Fruit fly (Drosophila melanogaster): ENCODE measurements around the gene CG5087.

CG5087 gene

dm6 chr3L:8974478-8975477 lies 23.2 kb upstream of the CG5087 start, which contains the start of the genes pix and Srp68:
pix (minus strand) TSS chr3L:8974765.
Srp68 (plus strand) TSS chr3L:8975046.
- peak; percentile 76 for TF ChIP-seq noc (tag; optimal IDR thresholded peaks at IDR 0.05)

- TF ChIP-seq noc (tag; optimal IDR thresholded peaks at IDR 0.05) = no peak
These were observed 19.1 kb upstream of the CG5087 start for dm6 chr3L:8978678-8979413.

DNA sequence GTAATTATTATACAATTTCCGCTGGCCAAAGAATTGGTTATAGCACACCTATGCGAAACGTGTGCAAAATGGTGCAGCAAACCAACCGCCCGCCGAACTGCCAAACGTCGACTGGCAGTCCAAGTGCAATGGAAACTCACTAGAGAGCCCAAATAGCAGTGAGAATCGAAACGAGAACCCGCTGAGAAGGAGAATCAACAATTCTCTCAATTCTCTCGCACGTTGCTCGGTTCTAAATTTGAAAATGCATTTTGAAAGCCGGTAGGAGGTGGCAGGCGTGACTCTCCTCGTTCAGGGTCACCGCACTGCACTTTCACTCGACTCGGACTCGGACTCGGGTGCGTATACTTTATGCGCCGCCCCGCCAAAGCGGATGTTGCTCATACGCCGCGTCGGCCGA lies 18.2 kb upstream of the CG5087 start, which contains the start of gene CG5644:
CG5644 (minus strand) TSS at position 101 of the 400 bp plus-strand sequence.
- TF ChIP-seq noc (tag; optimal IDR thresholded peaks at IDR 0.05) = no peak

dm6 chr3L:8981495-8981894 lies 16.5 kb upstream of the CG5087 start, which contains the start of gene CG13314:
CG13314 (plus strand) TSS chr3L:8981795.
- no peak for TF ChIP-seq noc (tag; optimal IDR thresholded peaks at IDR 0.05)

- TF ChIP-seq noc (tag; optimal IDR thresholded peaks at IDR 0.05) = no peak
These were observed 15.9 kb upstream of the CG5087 start for dm6 chr3L:8982044-8982443.

DNA sequence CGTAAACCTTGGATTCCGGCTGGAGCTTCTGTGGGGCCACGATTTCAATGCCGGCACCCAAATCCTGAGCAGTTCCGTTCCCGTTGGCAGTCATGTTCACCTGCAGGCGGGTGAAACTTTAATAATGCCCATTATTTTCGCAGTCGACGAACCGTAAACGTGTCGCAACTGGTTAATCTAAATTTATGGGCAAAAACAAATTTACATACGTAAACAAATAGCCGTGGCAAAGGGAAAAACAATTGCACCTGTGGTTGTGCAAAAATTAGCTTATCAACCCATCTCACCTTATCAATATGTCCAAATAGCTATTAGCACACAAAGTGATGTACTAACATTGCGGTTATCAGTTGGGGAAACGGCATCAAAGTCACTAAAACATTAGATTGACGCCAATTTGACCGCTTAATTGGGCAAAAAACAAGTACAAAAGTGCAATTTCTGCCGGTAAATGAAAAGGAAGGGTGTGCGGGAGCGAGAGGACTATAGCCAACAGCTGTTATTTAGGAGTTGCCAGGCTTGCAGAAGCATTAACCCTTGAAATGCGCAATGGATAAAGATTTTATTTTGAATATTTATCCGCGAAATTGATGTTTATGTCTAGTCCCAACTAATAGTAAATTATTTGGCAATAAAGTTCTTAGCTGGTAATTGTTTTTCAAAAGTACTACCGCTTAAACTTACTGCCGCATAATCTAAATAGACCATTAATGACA lies 12.7 kb upstream of the CG5087 start:
- TF ChIP-seq noc (tag; optimal IDR thresholded peaks at IDR 0.05) = no peak

dm6 chr3L:8985848-8986320 lies 12.1 kb upstream of the CG5087 start, which contains the start of gene Galk:
Galk (minus strand) TSS chr3L:8986091.
- TF ChIP-seq noc (tag; optimal IDR thresholded peaks at IDR 0.05) = peak; percentile 79

- no peak for TF ChIP-seq noc (tag; optimal IDR thresholded peaks at IDR 0.05)
These were observed 11.4 kb upstream of the CG5087 start, which contains the start of gene CG5068 for dm6 chr3L:8986582-8986981. CG5068 (plus strand) TSS chr3L:8986710.

dm6 chr3L:8990128-8990527 lies 7.9 kb upstream of the CG5087 start, which contains the start of gene CG5280:
CG5280 (minus strand) TSS chr3L:8990228.
- TF ChIP-seq noc (tag; optimal IDR thresholded peaks at IDR 0.05) = no peak

dm6 chr3L:8996173-8996767 lies 1.7 kb upstream of the CG5087 start:
- peak; percentile 83 for TF ChIP-seq noc (tag; optimal IDR thresholded peaks at IDR 0.05)

DNA sequence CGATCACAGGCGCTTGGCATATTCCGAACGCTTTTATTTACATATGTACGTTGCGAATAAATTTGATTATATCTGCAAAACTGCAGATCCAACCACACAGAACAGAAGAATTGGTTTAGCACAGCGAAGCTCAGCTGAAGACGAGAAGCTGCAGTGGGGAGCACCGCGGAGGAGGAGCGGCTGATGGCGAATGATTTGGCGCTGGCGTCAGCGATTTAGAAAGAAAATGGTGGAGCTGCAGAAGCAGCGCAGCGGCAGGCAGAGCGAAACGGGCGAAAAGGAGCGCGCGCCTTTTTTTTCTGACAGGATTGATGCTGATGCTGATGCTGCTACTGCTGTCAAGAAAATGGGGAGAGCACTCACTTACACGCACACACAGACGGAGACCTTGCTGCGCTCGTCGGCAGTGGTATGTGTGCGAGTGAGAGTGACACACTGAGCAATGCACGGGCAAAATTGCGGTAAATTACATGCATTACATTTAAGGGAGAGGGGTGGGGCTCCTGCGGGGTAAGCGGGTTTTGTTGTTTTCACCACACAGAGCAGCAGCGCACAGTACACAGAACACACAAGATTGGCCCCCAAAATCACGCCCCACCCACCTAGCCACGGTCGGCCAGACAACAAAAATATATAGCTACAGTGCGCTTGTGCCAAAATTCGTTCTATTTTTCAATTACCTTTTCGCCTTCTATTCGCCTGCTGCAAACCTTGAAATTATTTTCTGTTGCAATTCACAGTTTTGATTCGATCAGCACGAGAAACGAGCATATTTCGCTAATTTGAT lies 892 bp upstream of the CG5087 start:
- TF ChIP-seq noc (tag; optimal IDR thresholded peaks at IDR 0.05) = no peak

dm6 chr3L:9002527-9002926 lies 4.5 kb downstream of the CG5087 start:
- TF ChIP-seq noc (tag; optimal IDR thresholded peaks at IDR 0.05) = no peak

dm6 chr3L:9003369-9003768 lies 5.4 kb downstream of the CG5087 start:
- no peak for TF ChIP-seq noc (tag; optimal IDR thresholded peaks at IDR 0.05)

DNA sequence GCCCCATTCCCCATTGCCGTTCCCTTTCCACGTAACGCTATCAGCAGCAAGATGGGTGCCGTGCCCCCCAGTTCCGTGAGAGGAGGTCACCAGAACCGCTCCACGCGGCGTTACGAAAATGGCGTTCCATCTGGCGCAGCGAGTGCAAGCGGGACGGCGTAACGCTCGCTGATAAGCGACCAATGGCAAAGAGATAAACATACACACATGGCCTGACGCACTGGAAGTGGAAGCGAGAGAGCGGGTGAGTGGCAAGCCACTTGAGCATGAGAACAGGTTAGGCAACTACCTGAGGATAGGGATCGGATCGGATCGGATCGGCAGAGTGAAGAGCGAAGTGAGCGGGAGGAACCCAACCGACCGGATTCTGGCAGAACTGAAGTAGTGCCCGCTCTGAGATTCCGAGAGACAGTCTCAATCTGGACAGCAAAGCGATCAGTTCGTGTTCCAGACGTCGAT lies 6.8 kb downstream of the CG5087 start, which contains the start of gene Doc3:
Doc3 (plus strand) TSS at position 409 of the 459 bp plus-strand sequence.
- no peak for TF ChIP-seq noc (tag; optimal IDR thresholded peaks at IDR 0.05)

All from whole organism, larva.